Fruit fly (Drosophila melanogaster) whole organism, wandering third instar larva: ENCODE measurements around the gene CG34012.

Source experiments
- CrebA ChIP-seq: fragments of 200-800 bp; sonication (Bioruptor generic); optimal IDR thresholded peaks from 2 replicates; lab custom pipeline; 2016; ENCODE audit warnings: missing biosample characterization, mild to moderate bottlenecking, missing genetic modification characterization, borderline replicate concordance
- OdsH ChIP-seq: fragments of 200-800 bp; sonication (Bioruptor generic); optimal IDR thresholded peaks from 2 replicates; lab custom pipeline; 2016; ENCODE audit warnings: missing biosample characterization, mild to moderate bottlenecking, missing genetic modification characterization
- Sp1 ChIP-seq: fragments of 200-800 bp; sonication (Bioruptor generic); optimal IDR thresholded peaks from 3 replicates; lab custom pipeline; 2019; ENCODE audit warnings: missing biosample characterization, mild to moderate bottlenecking, missing genetic modification characterization, moderate library complexity
- rgr ChIP-seq: fragments of 200-800 bp; sonication (Bioruptor generic); optimal IDR thresholded peaks from 3 replicates; lab custom pipeline; 2016; ENCODE audit warnings: missing biosample characterization, mild to moderate bottlenecking, missing genetic modification characterization
- tai ChIP-seq: sonication (Bioruptor generic); optimal IDR thresholded peaks from 2 replicates; lab custom pipeline; 2016; ENCODE audit warnings: missing biosample characterization, missing genetic modification characterization

- TF ChIP-seq Sp1 (GFP tag; lab: Kevin White, UChicago) (no peak), tai (GFP tag; lab: Kevin White, UChicago) (no peak), CrebA (GFP tag; lab: Kevin White, UChicago) (no peak), OdsH (GFP tag; lab: Kevin White, UChicago) (no peak), rgr (GFP tag; lab: Kevin White, UChicago) (no peak)
These were observed 27.0 kb upstream of the CG34012 start for dm6 chr3L:11136349-11136748.
